Fruit fly (Drosophila melanogaster) whole organism, prepupa: ENCODE results near the gene CtBP.
A peak's percentile ranks its signal among the peaks of the same experiment; 100 is the strongest.

Experiments
- CG10631 ChIP-seq: fragments of 200-800 bp; sonication (Bioruptor generic); optimal IDR thresholded peaks from 2 replicates; lab custom pipeline; 2016; ENCODE audit warnings: missing biosample characterization, missing genetic modification characterization
- CG11294 ChIP-seq: fragments of 200-800 bp; sonication (Bioruptor generic); IDR thresholded peaks from 2 replicates; pipeline ENCODE4 v1.3.6; 2022; ENCODE audit warnings: missing biosample characterization, missing genetic modification characterization
- CG11762 ChIP-seq: fragments of 200-800 bp; sonication (Bioruptor generic); optimal IDR thresholded peaks from 3 replicates; lab custom pipeline; 2016; ENCODE audit warnings: missing biosample characterization, missing genetic modification characterization; ENCODE audit not compliant: insufficient read depth
- CG11902 ChIP-seq: fragments of 200-800 bp; sonication (Bioruptor generic); optimal IDR thresholded peaks from 3 replicates; lab custom pipeline; 2016; ENCODE audit warnings: missing biosample characterization, missing genetic modification characterization
- CG15336 ChIP-seq: fragments of 200-800 bp; sonication (Bioruptor generic); IDR thresholded peaks from 2 replicates; pipeline ENCODE4 v1.3.6; 2022; ENCODE audit warnings: missing biosample characterization, missing genetic modification characterization
- CG1621 ChIP-seq: fragments of 200-800 bp; sonication (Bioruptor generic); optimal IDR thresholded peaks from 3 replicates; lab custom pipeline; 2018; ENCODE audit warnings: missing biosample characterization, mild to moderate bottlenecking, missing genetic modification characterization
- CG16779 ChIP-seq: fragments of 200-800 bp; sonication (Bioruptor generic); optimal IDR thresholded peaks from 3 replicates; lab custom pipeline; 2017; ENCODE audit warnings: missing biosample characterization, mild to moderate bottlenecking, missing genetic modification characterization
- CG3032 ChIP-seq: fragments of 200-800 bp; optimal IDR thresholded peaks from 2 replicates; lab custom pipeline; 2019; ENCODE audit warnings: missing biosample characterization, mild to moderate bottlenecking, missing genetic modification characterization, moderate library complexity
- CG32006 ChIP-seq: fragments of 200-800 bp; sonication (Bioruptor generic); optimal IDR thresholded peaks from 3 replicates; lab custom pipeline; 2017; ENCODE audit warnings: missing biosample characterization, mild to moderate bottlenecking, missing genetic modification characterization
- CG34406 ChIP-seq: fragments of 200-800 bp; sonication (Bioruptor generic); optimal IDR thresholded peaks from 3 replicates; lab custom pipeline; 2016; ENCODE audit warnings: missing biosample characterization, missing genetic modification characterization
- CG3919 ChIP-seq: fragments of 200-800 bp; sonication (Bioruptor generic); optimal IDR thresholded peaks from 3 replicates; lab custom pipeline; 2016; ENCODE audit warnings: missing biosample characterization, missing genetic modification characterization
- CG6163 ChIP-seq: fragments of 200-800 bp; sonication (Bioruptor generic); IDR thresholded peaks from 3 replicates; pipeline ENCODE4 v1.3.6; 2022; ENCODE audit warnings: missing biosample characterization, missing genetic modification characterization
- CG8119 ChIP-seq: fragments of 200-800 bp; sonication (Bioruptor generic); IDR thresholded peaks from 3 replicates; pipeline ENCODE4 v1.3.6; 2022; ENCODE audit warnings: missing biosample characterization, missing genetic modification characterization
- CG8319 ChIP-seq: fragments of 200-800 bp; sonication (Bioruptor generic); optimal IDR thresholded peaks from 3 replicates; lab custom pipeline; 2016; ENCODE audit warnings: missing biosample characterization, missing genetic modification characterization
- CG8632 ChIP-seq: fragments of 200-800 bp; sonication (Bioruptor generic); optimal IDR thresholded peaks from 3 replicates; lab custom pipeline; 2016; ENCODE audit warnings: missing biosample characterization, missing genetic modification characterization
- CG9139 ChIP-seq: fragments of 200-800 bp; sonication (Bioruptor generic); optimal IDR thresholded peaks from 3 replicates; lab custom pipeline; 2017; ENCODE audit warnings: missing biosample characterization, mild to moderate bottlenecking, missing genetic modification characterization
- Eip75B ChIP-seq: fragments of 200-800 bp; sonication (Bioruptor generic); optimal IDR thresholded peaks from 3 replicates; lab custom pipeline; 2016; ENCODE audit warnings: missing biosample characterization, missing genetic modification characterization
- Eip78C ChIP-seq: fragments of 200-800 bp; sonication (Bioruptor generic); peaks from one replicate; lab custom pipeline; 2016; ENCODE audit warnings: missing biosample characterization, missing genetic modification characterization
- Hr38 ChIP-seq: sonication (Bioruptor generic); optimal IDR thresholded peaks from 2 replicates; lab custom pipeline; 2016; ENCODE audit warnings: missing biosample characterization, missing genetic modification characterization
- Hr39 ChIP-seq: fragments of 200-800 bp; sonication (Bioruptor generic); optimal IDR thresholded peaks from 2 replicates; lab custom pipeline; 2016; ENCODE audit warnings: missing biosample characterization, missing genetic modification characterization
- Hr4 ChIP-seq: fragments of 200-800 bp; sonication (Bioruptor generic); optimal IDR thresholded peaks from 3 replicates; lab custom pipeline; 2016; ENCODE audit warnings: missing biosample characterization, missing genetic modification characterization
- Lpt ChIP-seq: fragments of 200-800 bp; sonication (Bioruptor generic); optimal IDR thresholded peaks from 3 replicates; lab custom pipeline; 2016; ENCODE audit warnings: missing biosample characterization, missing genetic modification characterization
- Smox ChIP-seq: fragments of 200-800 bp; sonication (Bioruptor generic); optimal IDR thresholded peaks from 3 replicates; lab custom pipeline; 2016; ENCODE audit warnings: missing biosample characterization, missing genetic modification characterization
- acj6 ChIP-seq: fragments of 200-800 bp; sonication (Bioruptor generic); optimal IDR thresholded peaks from 3 replicates; lab custom pipeline; 2016; ENCODE audit warnings: missing biosample characterization, missing genetic modification characterization
- dsx ChIP-seq: fragments of 200-800 bp; optimal IDR thresholded peaks from 3 replicates; lab custom pipeline; 2019; ENCODE audit warnings: missing biosample characterization, mild to moderate bottlenecking, missing genetic modification characterization, moderate library complexity; ENCODE audit not compliant: poor library complexity, severe bottlenecking
- eg ChIP-seq: fragments of 200-800 bp; sonication (Bioruptor generic); IDR thresholded peaks from 3 replicates; pipeline ENCODE4 v1.3.6; 2022; ENCODE audit warnings: missing biosample characterization, missing genetic modification characterization
- esn ChIP-seq: fragments of 200-800 bp; sonication (Bioruptor generic); optimal IDR thresholded peaks from 2 replicates; lab custom pipeline; 2016; ENCODE audit warnings: missing biosample characterization, mild to moderate bottlenecking, missing genetic modification characterization, moderate library complexity
- fkh ChIP-seq: fragments of 200-800 bp; sonication (Bioruptor generic); optimal IDR thresholded peaks from 3 replicates; lab custom pipeline; 2017; ENCODE audit warnings: missing biosample characterization, mild to moderate bottlenecking, missing genetic modification characterization, moderate library complexity
- lz ChIP-seq: fragments of 200-800 bp; sonication (Bioruptor generic); optimal IDR thresholded peaks from 3 replicates; lab custom pipeline; 2016; ENCODE audit warnings: missing biosample characterization, missing genetic modification characterization
- salr ChIP-seq, 2 experiments: fragments of 200-800 bp; sonication (Bioruptor generic); optimal IDR thresholded peaks; 3 replicates each; lab custom pipeline; 2016 to 2018; ENCODE audit warnings: missing biosample characterization in 2 of 2, missing genetic modification characterization in 2 of 2, mild to moderate bottlenecking in 1 of 2
- topi ChIP-seq: fragments of 200-800 bp; sonication (Bioruptor generic); optimal IDR thresholded peaks from 3 replicates; lab custom pipeline; 2016; ENCODE audit warnings: missing biosample characterization, missing genetic modification characterization
- vri ChIP-seq: fragments of 200-800 bp; sonication (Bioruptor generic); optimal IDR thresholded peaks from 3 replicates; lab custom pipeline; 2016; ENCODE audit warnings: missing biosample characterization, mild to moderate bottlenecking, missing genetic modification characterization

The CtBP gene

dm6 chr3R:13039037-13039583 is 27.7 kb downstream of the CtBP start (continued):
- 0 out of 3 replicates have a peak, but pooled peaks have one; percentile 32 for TF ChIP-seq CG8119 (GFP tag; lab: Robert Waterston, UW)
- TF ChIP-seq CG32006 = no peak
- TF ChIP-seq lz (GFP tag; lab: Kevin White, UChicago) = peak; percentile 24
- TF ChIP-seq CG1621 (tag; lab: Kevin White, UChicago) = no peak
- TF ChIP-seq vri (GFP tag; lab: Kevin White, UChicago) = no peak
- TF ChIP-seq CG6163 = peak; percentile 54; the same call in 2 of the 3 replicates
- TF ChIP-seq CG8632 (GFP tag; lab: Kevin White, UChicago) = peak; percentile 27
- peak; percentile 57; the same call in 2 of the 3 replicates for TF ChIP-seq eg (GFP tag; lab: Robert Waterston, UW)
- TF ChIP-seq Lpt (GFP tag; lab: Kevin White, UChicago) = no peak
- peak; percentile 57 for TF ChIP-seq Eip78C
- TF ChIP-seq CG9139 (GFP tag; lab: Kevin White, UChicago) = no peak
- no peak for TF ChIP-seq esn (GFP tag; lab: Kevin White, UChicago)
- TF ChIP-seq Hr39 = peak; percentile 51
- no peak for TF ChIP-seq CG11902 (GFP tag; lab: Kevin White, UChicago)
- no peak for TF ChIP-seq Eip75B (GFP tag; lab: Kevin White, UChicago)
- TF ChIP-seq acj6 (GFP tag; lab: Kevin White, UChicago) = no peak

dm6 chr3R:13041750-13042149 is 30.3 kb downstream of the CtBP start, which contains the start of gene CG11670:
TSS of gene CG11670 (plus strand) at chr3R:13042050.
- TF ChIP-seq Hr39 (no peak), CG9139 (GFP tag; lab: Kevin White, UChicago) (no peak), CG16779 (tag; lab: Kevin White, UChicago) (no peak), salr (GFP tag; optimal IDR thresholded peaks at IDR 0.05; lab: Kevin White, UChicago) (no peak), topi (no peak), CG3032 (tag; lab: Kevin White, UChicago) (no peak), vri (GFP tag; lab: Kevin White, UChicago) (no peak), CG15336 (GFP tag; lab: Robert Waterston, UW) (no peak), CG11762 (GFP tag; lab: Kevin White, UChicago) (no peak), CG8319 (GFP tag; lab: Kevin White, UChicago) (no peak)

dm6 chr3R:13042258-13043032 is 31.0 kb downstream of the CtBP start, which contains the start of gene snk:
TSS of gene snk (minus strand) at chr3R:13042770.
- TF ChIP-seq salr (GFP tag; optimal IDR thresholded peaks at IDR 0.05; lab: Kevin White, UChicago) (no peak), CG10631 (no peak), Hr38 (GFP tag; lab: Kevin White, UChicago) (no peak), CG11762 (GFP tag; lab: Kevin White, UChicago) (no peak), dsx (GFP tag; lab: Kevin White, UChicago) (no peak), fkh (GFP tag; lab: Kevin White, UChicago) (no peak), topi (no peak)
- TF ChIP-seq, all 60 proteins: peak for 0

- TF ChIP-seq CG15336 (GFP tag; lab: Robert Waterston, UW) (no peak), CG11294 (GFP tag; lab: Robert Waterston, UW) (no peak), Hr4 (GFP tag; lab: Kevin White, UChicago) (no peak), CG6163 (no peak), esn (GFP tag; lab: Kevin White, UChicago) (no peak), Lpt (GFP tag; lab: Kevin White, UChicago) (no peak), salr (GFP tag; optimal IDR thresholded peaks at IDR 0.05; lab: Kevin White, UChicago) (no peak), CG10631 (no peak), CG8632 (GFP tag; lab: Kevin White, UChicago) (no peak), CG34406 (GFP tag; lab: Kevin White, UChicago) (no peak), CG3919 (GFP tag; lab: Kevin White, UChicago) (no peak), lz (GFP tag; lab: Kevin White, UChicago) (no peak), Smox (GFP tag; lab: Kevin White, UChicago) (no peak), CG3032 (tag; lab: Kevin White, UChicago) (no peak)
- TF ChIP-seq, all 60 proteins: peak for 0
These were observed 32.4 kb downstream of the CtBP start, which contains the start of gene CG45122 for dm6 chr3R:13043857-13044256. TSS of gene CG45122 (plus strand) at chr3R:13044157.
